Fruit fly (Drosophila melanogaster) whole organism, prepupa: ENCODE measurements around the gene CG33296.

Experiments
- Blimp-1 ChIP-seq: fragments of 200-800 bp; sonication (Bioruptor generic); optimal IDR thresholded peaks from 3 replicates; lab custom pipeline; 2017; ENCODE audit warnings: missing biosample characterization, missing genetic modification characterization, mild to moderate bottlenecking, moderate library complexity, missing genetic modification reagents
- CG6163 ChIP-seq: fragments of 200-800 bp; sonication (Bioruptor generic); IDR thresholded peaks from 3 replicates; pipeline ENCODE4 v1.3.6; 2022; ENCODE audit warnings: missing biosample characterization, missing genetic modification characterization
- CG6808 ChIP-seq: fragments of 200-800 bp; sonication (Bioruptor generic); optimal IDR thresholded peaks from 3 replicates; lab custom pipeline; 2017; ENCODE audit warnings: missing biosample characterization, missing genetic modification characterization, mild to moderate bottlenecking, moderate library complexity, missing genetic modification reagents
- OdsH ChIP-seq: fragments of 200-800 bp; sonication (Bioruptor generic); optimal IDR thresholded peaks from 3 replicates; lab custom pipeline; 2016; ENCODE audit warnings: missing biosample characterization, missing genetic modification characterization
- Sox15 ChIP-seq: fragments of 200-800 bp; sonication (Bioruptor generic); optimal IDR thresholded peaks from 3 replicates; lab custom pipeline; 2016; ENCODE audit warnings: missing biosample characterization, missing genetic modification characterization
- dsx ChIP-seq: fragments of 200-800 bp; optimal IDR thresholded peaks from 3 replicates; lab custom pipeline; 2019; ENCODE audit warnings: missing biosample characterization, mild to moderate bottlenecking, missing genetic modification characterization, moderate library complexity; ENCODE audit not compliant: poor library complexity, severe bottlenecking
- net ChIP-seq: fragments of 200-800 bp; sonication (Bioruptor generic); optimal IDR thresholded peaks from 3 replicates; lab custom pipeline; 2016; ENCODE audit warnings: missing biosample characterization, missing genetic modification characterization

DNA sequence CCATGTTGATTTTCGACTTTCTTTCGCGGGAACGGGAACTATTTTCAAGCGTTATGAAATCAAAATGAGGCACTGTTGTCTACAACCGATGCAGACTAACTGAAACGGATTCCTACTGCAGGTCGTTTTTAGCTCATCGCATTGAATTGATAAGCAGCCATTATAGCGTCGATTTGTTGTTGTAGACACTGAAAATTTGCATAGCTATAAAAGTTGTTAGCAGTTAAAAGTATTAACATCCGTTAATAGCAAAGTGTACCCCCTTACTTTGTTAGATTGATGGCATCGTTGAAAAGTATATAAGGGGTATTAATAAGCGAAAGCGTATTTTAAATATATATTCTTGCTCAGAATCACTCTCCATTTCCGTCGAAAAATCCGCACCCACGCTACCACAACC is 2.9 kb upstream of the CG33296 start, which contains the start of gene CG13793:
- TF ChIP-seq CG6808 (GFP tag; lab: Kevin White, UChicago) (no peak), dsx (GFP tag; lab: Kevin White, UChicago) (no peak), OdsH (no peak), Blimp-1 (GFP tag; lab: Kevin White, UChicago) (no peak), Sox15 (no peak), net (GFP tag; lab: Kevin White, UChicago) (no peak), CG6163 (GFP tag; lab: Robert Waterston, UW) (no peak)
